Fruit fly (Drosophila melanogaster) whole organism, embryonic: ENCODE data around the gene sol.

Experiments used
- ATbp ChIP-seq: fragments of 200-800 bp; sonication (Bioruptor generic); optimal IDR thresholded peaks from 2 replicates; lab custom pipeline; 2017; ENCODE audit warnings: missing biosample characterization, mild to moderate bottlenecking, missing genetic modification characterization, missing genetic modification reagents
- Antp ChIP-seq: fragments of 200-800 bp; sonication (Bioruptor generic); optimal IDR thresholded peaks from 3 replicates; lab custom pipeline; 2016; ENCODE audit warnings: missing biosample characterization, missing genetic modification characterization
- B-H1 ChIP-seq: fragments of 200-800 bp; sonication (Bioruptor generic); IDR thresholded peaks from 3 replicates; pipeline ENCODE4 v1.3.6; 2022; ENCODE audit warnings: missing biosample characterization, missing genetic modification characterization
- CG10274 ChIP-seq: fragments of 200-800 bp; sonication (Bioruptor generic); optimal IDR thresholded peaks from 3 replicates; lab custom pipeline; 2017; ENCODE audit warnings: missing biosample characterization, mild to moderate bottlenecking, missing genetic modification characterization
- CG12071 ChIP-seq: fragments of 200-800 bp; sonication (Bioruptor generic); optimal IDR thresholded peaks from 3 replicates; lab custom pipeline; 2018; ENCODE audit warnings: missing biosample characterization, mild to moderate bottlenecking, missing genetic modification characterization
- CG17912 ChIP-seq: fragments of 200-800 bp; sonication (Bioruptor generic); optimal IDR thresholded peaks from 2 replicates; lab custom pipeline; 2018; ENCODE audit warnings: missing biosample characterization, mild to moderate bottlenecking, missing genetic modification characterization
- CG1832 ChIP-seq: fragments of 200-800 bp; sonication (Bioruptor generic); optimal IDR thresholded peaks from 2 replicates; lab custom pipeline; 2017; ENCODE audit warnings: missing biosample characterization, mild to moderate bottlenecking, missing genetic modification characterization, inconsistent platforms
- CG32532 ChIP-seq: fragments of 200-800 bp; sonication (Bioruptor generic); IDR thresholded peaks from 2 replicates; pipeline ENCODE4 v1.3.6; 2022; ENCODE audit warnings: missing biosample characterization, missing genetic modification characterization
- CG33213 ChIP-seq: fragments of 200-800 bp; sonication (Bioruptor generic); optimal IDR thresholded peaks from 3 replicates; lab custom pipeline; 2016; ENCODE audit warnings: missing biosample characterization, missing genetic modification characterization
- CG3726 ChIP-seq: fragments of 200-800 bp; sonication (Bioruptor generic); IDR thresholded peaks from 3 replicates; pipeline ENCODE4, ENCODE4 v1.3.6; 2022; ENCODE audit warnings: missing biosample characterization, missing genetic modification characterization
- CG3838 ChIP-seq: fragments of 200-800 bp; sonication (Bioruptor generic); optimal IDR thresholded peaks from 3 replicates; lab custom pipeline; 2016; ENCODE audit warnings: missing biosample characterization, missing genetic modification characterization
- CG4730 ChIP-seq: fragments of 200-800 bp; sonication (Bioruptor generic); IDR thresholded peaks from 2 replicates; pipeline ENCODE4 v1.3.6; 2022; ENCODE audit warnings: missing biosample characterization, missing genetic modification characterization
- CG6813 ChIP-seq: fragments of 200-800 bp; sonication (Bioruptor generic); optimal IDR thresholded peaks from 2 replicates; lab custom pipeline; 2017; ENCODE audit warnings: missing biosample characterization, missing genetic modification characterization, mild to moderate bottlenecking, moderate library complexity, missing genetic modification reagents
- CG7963 ChIP-seq: fragments of 200-800 bp; sonication (Bioruptor generic); IDR thresholded peaks from 3 replicates; pipeline ENCODE4 v1.3.6; 2022; ENCODE audit warnings: missing biosample characterization, missing genetic modification characterization; ENCODE audit not compliant: partially characterized antibody
- CG8388 ChIP-seq: fragments of 200-800 bp; sonication (Bioruptor generic); optimal IDR thresholded peaks from 2 replicates; lab custom pipeline; 2019; ENCODE audit warnings: missing biosample characterization, mild to moderate bottlenecking, missing genetic modification characterization, moderate library complexity
- CTCF ChIP-seq: fragments of 200-800 bp; sonication (Bioruptor generic); optimal IDR thresholded peaks from 2 replicates; lab custom pipeline; 2017; ENCODE audit warnings: missing biosample characterization, mild to moderate bottlenecking, missing genetic modification characterization, moderate library complexity
- CrebB ChIP-seq: fragments of 200-800 bp; sonication (Bioruptor generic); optimal IDR thresholded peaks from 3 replicates; lab custom pipeline; 2018; ENCODE audit warnings: missing biosample characterization, mild to moderate bottlenecking, missing genetic modification characterization
- D19B ChIP-seq: fragments of 200-800 bp; sonication (Bioruptor generic); optimal IDR thresholded peaks from 2 replicates; lab custom pipeline; 2017; ENCODE audit warnings: missing biosample characterization, mild to moderate bottlenecking, missing genetic modification characterization
- Dp ChIP-seq: fragments of 200-800 bp; sonication (Bioruptor generic); optimal IDR thresholded peaks from 2 replicates; lab custom pipeline; 2018; ENCODE audit warnings: missing biosample characterization, mild to moderate bottlenecking, missing genetic modification characterization, moderate library complexity
- Drgx ChIP-seq: fragments of 200-800 bp; sonication (Bioruptor generic); IDR thresholded peaks from 2 replicates; pipeline ENCODE4 v1.3.6; 2022; ENCODE audit warnings: missing biosample characterization, missing genetic modification characterization
- Gsc ChIP-seq: fragments of 200-800 bp; sonication (Bioruptor generic); IDR thresholded peaks from 2 replicates; pipeline ENCODE4 v1.3.6; 2022; ENCODE audit warnings: missing biosample characterization, missing genetic modification characterization
- Hr78 ChIP-seq, 2 experiments: fragments of 200-800 bp in 1 of 2; fragments of >200 bp in 1 of 2; sonication (Bioruptor generic) in 1 of 2; optimal IDR thresholded peaks; 2 replicates each; lab custom pipeline; 2017 to 2019; ENCODE audit warnings: missing biosample characterization in 2 of 2, missing genetic modification characterization in 2 of 2, mild to moderate bottlenecking in 1 of 2, moderate library complexity in 1 of 2
- Mes4 ChIP-seq: fragments of 200-800 bp; sonication (Bioruptor generic); optimal IDR thresholded peaks from 2 replicates; lab custom pipeline; 2016; ENCODE audit warnings: missing biosample characterization, missing genetic modification characterization
- Myb ChIP-seq: fragments of 200-800 bp; sonication (Bioruptor generic); optimal IDR thresholded peaks from 2 replicates; lab custom pipeline; 2016; ENCODE audit warnings: missing biosample characterization, missing genetic modification characterization
- Neu2 ChIP-seq: fragments of 200-800 bp; sonication (Bioruptor generic); optimal IDR thresholded peaks from 3 replicates; lab custom pipeline; 2016; ENCODE audit warnings: missing biosample characterization, missing genetic modification characterization, borderline replicate concordance
- Nf-YC ChIP-seq: fragments of 200-800 bp; optimal IDR thresholded peaks from 3 replicates; lab custom pipeline; 2019; ENCODE audit warnings: missing biosample characterization, mild to moderate bottlenecking, missing genetic modification characterization, moderate library complexity
- Pdp1 ChIP-seq, 2 experiments: fragments of 200-800 bp; sonication (Bioruptor generic); optimal IDR thresholded peaks; 3 replicates each; lab custom pipeline; 2016; ENCODE audit warnings: missing biosample characterization in 2 of 2, missing genetic modification characterization in 2 of 2, mild to moderate bottlenecking in 1 of 2, moderate library complexity in 1 of 2
- Ravus ChIP-seq: fragments of 200-800 bp; sonication (Bioruptor generic); IDR thresholded peaks from 2 replicates; pipeline ENCODE4 v1.3.6; 2022; ENCODE audit warnings: missing biosample characterization, missing genetic modification characterization
- Six4 ChIP-seq: fragments of 200-800 bp; sonication (Bioruptor generic); optimal IDR thresholded peaks from 2 replicates; lab custom pipeline; 2016; ENCODE audit warnings: missing biosample characterization, missing genetic modification characterization
- Sox102F ChIP-seq: fragments of 200-800 bp; sonication (Bioruptor generic); optimal IDR thresholded peaks from 2 replicates; lab custom pipeline; 2018; ENCODE audit warnings: missing biosample characterization, mild to moderate bottlenecking, missing genetic modification characterization, moderate library complexity
- Stat92E ChIP-seq, 3 experiments: fragments of >200 bp in 2 of 3; fragments of 200-800 bp in 1 of 3; sonication (Bioruptor generic) in 1 of 3; optimal IDR thresholded peaks; 2 replicates each; lab custom pipeline; 2017 to 2019; ENCODE audit warnings: missing biosample characterization in 3 of 3, missing genetic modification characterization in 3 of 3, mild to moderate bottlenecking in 1 of 3, moderate library complexity in 1 of 3
- Xrp1 ChIP-seq: fragments of 200-800 bp; sonication (Bioruptor generic); IDR thresholded peaks from 2 replicates; pipeline ENCODE4 v1.3.6; 2022; ENCODE audit warnings: missing biosample characterization, missing genetic modification characterization
- ap ChIP-seq: fragments of 200-800 bp; sonication (Bioruptor generic); IDR thresholded peaks from 2 replicates; pipeline ENCODE4 v1.3.6; 2022; ENCODE audit warnings: missing biosample characterization, missing genetic modification characterization
- ash1 ChIP-seq: fragments of 200-800 bp; sonication (Bioruptor generic); optimal IDR thresholded peaks from 2 replicates; lab custom pipeline; 2018; ENCODE audit warnings: missing biosample characterization, mild to moderate bottlenecking, missing genetic modification characterization
- btn ChIP-seq: fragments of 200-800 bp; sonication (Bioruptor generic); optimal IDR thresholded peaks from 2 replicates; lab custom pipeline; 2016; ENCODE audit warnings: missing biosample characterization, missing genetic modification characterization
- cato ChIP-seq: fragments of 200-800 bp; sonication (Bioruptor generic); optimal IDR thresholded peaks from 2 replicates; lab custom pipeline; 2016; ENCODE audit warnings: missing biosample characterization, missing genetic modification characterization, borderline replicate concordance
- cg ChIP-seq: fragments of 200-800 bp; sonication (Bioruptor generic); optimal IDR thresholded peaks from 3 replicates; lab custom pipeline; 2019; ENCODE audit warnings: missing biosample characterization, mild to moderate bottlenecking, missing genetic modification characterization, moderate library complexity
- chm ChIP-seq: fragments of 200-800 bp; sonication (Bioruptor generic); IDR thresholded peaks from 2 replicates; pipeline ENCODE4 v1.3.6; 2022; ENCODE audit warnings: missing biosample characterization, missing genetic modification characterization
- danr ChIP-seq: fragments of 200-800 bp; sonication (Bioruptor generic); IDR thresholded peaks from 2 replicates; pipeline ENCODE4 v1.3.6; 2022; ENCODE audit warnings: missing biosample characterization, missing genetic modification characterization
- disco-r ChIP-seq: fragments of 200-800 bp; sonication (Bioruptor generic); optimal IDR thresholded peaks from 2 replicates; lab custom pipeline; 2016; ENCODE audit warnings: missing biosample characterization, missing genetic modification characterization
- gce ChIP-seq: fragments of 200-800 bp; sonication (Bioruptor generic); IDR thresholded peaks from 3 replicates; pipeline ENCODE4 v1.3.6; 2022; ENCODE audit warnings: missing biosample characterization, missing genetic modification characterization
- klu ChIP-seq: fragments of 200-800 bp; sonication (Bioruptor generic); IDR thresholded peaks from 2 replicates; pipeline ENCODE4 v1.3.6; 2022; ENCODE audit warnings: missing biosample characterization, missing genetic modification characterization
- knrl ChIP-seq: fragments of 200-800 bp; sonication (Bioruptor generic); IDR thresholded peaks from 3 replicates; pipeline ENCODE4 v1.3.6; 2022; ENCODE audit warnings: missing biosample characterization, missing genetic modification characterization; ENCODE audit not compliant: partially characterized antibody
- nau ChIP-seq: fragments of 200-800 bp; sonication (Bioruptor generic); optimal IDR thresholded peaks from 3 replicates; lab custom pipeline; 2017; ENCODE audit warnings: missing biosample characterization, mild to moderate bottlenecking, missing genetic modification characterization, missing genetic modification reagents
- repo ChIP-seq: fragments of 200-800 bp; sonication (Bioruptor generic); optimal IDR thresholded peaks from 2 replicates; lab custom pipeline; 2016; ENCODE audit warnings: missing biosample characterization, missing genetic modification characterization
- sima ChIP-seq: fragments of 200-800 bp; sonication (Bioruptor generic); optimal IDR thresholded peaks from 2 replicates; lab custom pipeline; 2016; ENCODE audit warnings: missing biosample characterization, missing genetic modification characterization
- sisA ChIP-seq: fragments of 200-800 bp; sonication (Bioruptor generic); IDR thresholded peaks from 2 replicates; pipeline ENCODE4 v1.3.6; 2022; ENCODE audit warnings: missing biosample characterization, missing genetic modification characterization
- slbo ChIP-seq: fragments of 200-800 bp; sonication (Bioruptor generic); IDR thresholded peaks from 2 replicates; pipeline ENCODE4 v1.3.6; 2022; ENCODE audit warnings: missing biosample characterization, missing genetic modification characterization
- trh ChIP-seq: fragments of 200-800 bp; sonication (Bioruptor generic); optimal IDR thresholded peaks from 2 replicates; lab custom pipeline; 2016; ENCODE audit warnings: missing biosample characterization, missing genetic modification characterization
- vfl ChIP-seq: fragments of 200-800 bp; sonication (Bioruptor generic); optimal IDR thresholded peaks from 2 replicates; lab custom pipeline; 2016; ENCODE audit warnings: missing biosample characterization, missing genetic modification characterization

The sol gene

DNA sequence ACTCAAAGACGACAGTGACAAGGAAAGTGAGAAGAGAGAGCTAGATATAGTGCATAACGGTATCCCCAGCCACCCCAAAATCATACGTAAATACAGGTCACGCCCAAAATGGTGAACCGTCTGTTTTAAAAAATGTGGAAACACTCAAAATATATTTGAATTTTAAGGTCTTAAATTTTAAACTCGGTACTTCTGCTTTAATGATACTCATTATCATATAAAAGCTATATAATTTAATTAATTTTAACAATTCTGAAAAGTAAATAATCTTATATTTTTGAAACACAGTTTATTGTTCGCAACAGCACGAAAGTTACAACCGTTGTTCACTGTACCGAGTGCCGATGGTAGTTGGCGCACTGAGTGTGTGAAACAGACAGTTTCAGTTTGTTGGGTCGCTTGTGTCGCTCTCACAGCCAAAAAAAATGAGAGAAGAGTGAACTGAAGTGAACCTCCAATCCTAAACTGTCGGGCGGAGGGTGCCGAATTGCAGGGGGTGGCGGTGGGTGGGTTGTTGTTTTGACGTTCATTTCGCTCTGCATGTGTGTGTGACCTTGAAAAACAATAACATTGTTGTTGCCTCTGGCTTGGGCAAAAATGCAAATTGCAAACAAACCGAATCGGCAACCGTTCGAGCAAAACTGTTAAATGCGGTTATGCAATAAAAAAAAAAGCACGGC, 16.4 kb downstream of the sol start (continued):
- TF ChIP-seq Nf-YC (tag; lab: Kevin White, UChicago) (peak; percentile 86), CG8388 (GFP tag; lab: Kevin White, UChicago) (peak; percentile 92), CrebB (tag; lab: Kevin White, UChicago) (peak; percentile 86), Drgx (GFP tag; lab: Robert Waterston, UW) (peak; percentile 85), klu (peak; percentile 84), CG1832 (GFP tag; lab: Kevin White, UChicago) (no peak), Hr78 (GFP tag; optimal IDR thresholded peaks at IDR 0.05; lab: Kevin White, UChicago) (peak in 1 of 2 experiments; percentile 85), ap (GFP tag; lab: Robert Waterston, UW) (peak; percentile 57), danr (peak; percentile 76), Gsc (GFP tag; lab: Robert Waterston, UW) (peak; percentile 69), gce (GFP tag; lab: Robert Waterston, UW) (peak; percentile 40; the same call in 1 of the 3 replicates), knrl (GFP tag; lab: Robert Waterston, UW) (no peak), chm (no peak; the same call in 1 of the 2 replicates), disco-r (GFP tag; lab: Kevin White, UChicago) (no peak), Sox102F (peak; percentile 94), CTCF (peak; percentile 51), cato (GFP tag; lab: Kevin White, UChicago) (peak; percentile 59), B-H1 (GFP tag; lab: Robert Waterston, UW) (peak; percentile 83), Dp (peak; percentile 10), ash1 (GFP tag; lab: Kevin White, UChicago) (peak; percentile 57), CG33213 (GFP tag; lab: Kevin White, UChicago) (peak; percentile 31), CG7963 (GFP tag; lab: Robert Waterston, UW) (no peak), Mes4 (GFP tag; lab: Kevin White, UChicago) (no peak), Antp (peak; percentile 40), cg (GFP tag; lab: Kevin White, UChicago) (peak; percentile 12), CG3838 (no peak), sima (GFP tag; lab: Kevin White, UChicago) (no peak), btn (no peak), nau (GFP tag; lab: Kevin White, UChicago) (peak; percentile 90), Myb (GFP tag; lab: Kevin White, UChicago) (no peak), Neu2 (GFP tag; lab: Kevin White, UChicago) (no peak), Xrp1 (GFP tag; lab: Robert Waterston, UW) (peak; percentile 85), slbo (peak; percentile 93), CG17912 (GFP tag; lab: Kevin White, UChicago) (no peak), repo (peak; percentile 41), Pdp1 (GFP tag; optimal IDR thresholded peaks at IDR 0.05; lab: Kevin White, UChicago) (peak; percentile 54 to 64), CG6813 (GFP tag; lab: Kevin White, UChicago) (peak; percentile 90), CG10274 (GFP tag; lab: Kevin White, UChicago) (peak; percentile 74), ATbp (GFP tag; lab: Kevin White, UChicago) (peak; percentile 92), sisA (GFP tag; lab: Robert Waterston, UW) (peak; percentile 92), CG12071 (GFP tag; lab: Kevin White, UChicago) (peak; percentile 77), Six4 (GFP tag; lab: Kevin White, UChicago) (peak; percentile 86), CG32532 (GFP tag; lab: Robert Waterston, UW) (peak; percentile 86), vfl (GFP tag; lab: Kevin White, UChicago) (peak; percentile 34), CG3726 (peak; percentile 53; the same call in 1 of the 3 replicates), CG4730 (GFP tag; lab: Robert Waterston, UW) (peak; percentile 84), trh (peak; percentile 74), Ravus (GFP tag; lab: Robert Waterston, UW) (peak; percentile 80), Stat92E (GFP tag; optimal IDR thresholded peaks at IDR 0.05; lab: Kevin White, UChicago) (peak in 1 of 3 experiments; percentile 78), D19B (GFP tag; lab: Kevin White, UChicago) (peak; percentile 84)
